Worm (Caenorhabditis elegans) whole organism, late embryonic: ENCODE measurements around the gene D1005.4.

ENCODE experiments used
- C08G9.2 ChIP-seq: sonication (generic microtip); optimal IDR thresholded peaks from 2 replicates; lab custom pipeline; 2016; ENCODE audit warnings: mild to moderate bottlenecking, missing genetic modification characterization, moderate library complexity, missing compliant biosample characterization
- C38D4.7 ChIP-seq: fragments of 200-800 bp; sonication (Bioruptor generic); optimal IDR thresholded peaks from 2 replicates; lab custom pipeline; 2018; ENCODE audit warnings: mild to moderate bottlenecking, missing genetic modification characterization, moderate library complexity, missing compliant biosample characterization
- ama-1 ChIP-seq: fragments of 150-350 bp; optimal IDR thresholded peaks from 2 replicates; lab custom pipeline; 2014
- ceh-18 ChIP-seq: sonication (generic microtip); optimal IDR thresholded peaks from 2 replicates; lab custom pipeline; 2016; ENCODE audit warnings: missing genetic modification characterization, missing compliant biosample characterization
- ceh-2 ChIP-seq: sonication (generic microtip); optimal IDR thresholded peaks from 2 replicates; lab custom pipeline; 2016; ENCODE audit warnings: missing genotype, missing genetic modification characterization, missing compliant biosample characterization
- ceh-9 ChIP-seq: sonication (generic microtip); optimal IDR thresholded peaks from 2 replicates; lab custom pipeline; 2016; ENCODE audit warnings: mild to moderate bottlenecking, missing genetic modification characterization, inconsistent platforms, missing compliant biosample characterization
- dmd-4 ChIP-seq: sonication (generic microtip); optimal IDR thresholded peaks from 2 replicates; lab custom pipeline; 2016; ENCODE audit warnings: borderline replicate concordance, missing genetic modification characterization, missing compliant biosample characterization
- elt-2 ChIP-seq: sonication (generic microtip); optimal IDR thresholded peaks from 2 replicates; lab custom pipeline; 2016; ENCODE audit warnings: missing genetic modification reagents, missing genetic modification characterization, missing compliant biosample characterization
- fkh-10 ChIP-seq: fragments of 150-350 bp; optimal IDR thresholded peaks from 2 replicates; lab custom pipeline; 2014; ENCODE audit warnings: missing biosample characterization, missing genetic modification reagents, missing genetic modification characterization
- hlh-30 ChIP-seq: sonication (generic microtip); optimal IDR thresholded peaks from 2 replicates; lab custom pipeline; 2017; ENCODE audit warnings: antibody characterized with exemption, missing genetic modification characterization, missing compliant biosample characterization; ENCODE audit not compliant: insufficient read depth
- pha-4 ChIP-seq: fragments of 150-350 bp; optimal IDR thresholded peaks from 2 replicates; lab custom pipeline; 2018; ENCODE audit warnings: missing biosample characterization, missing genetic modification reagents, missing genetic modification characterization
- rnt-1 ChIP-seq: sonication (generic microtip); optimal IDR thresholded peaks from 2 replicates; lab custom pipeline; 2016; ENCODE audit warnings: missing genetic modification characterization, missing compliant biosample characterization
- unc-3 ChIP-seq, 2 experiments: fragments of 200-800 bp in 1 of 2; sonication (Bioruptor generic) in 1 of 2; sonication (generic microtip) in 1 of 2; conservative IDR thresholded peaks in 1 of 2; optimal IDR thresholded peaks in 1 of 2; 2 replicates each; pipeline versions ENCODE4 v1.3.6 to Lab custom; 2016 to 2022; ENCODE audit warnings: missing compliant biosample characterization in 2 of 2, missing genetic modification characterization in 2 of 2, missing genetic modification reagents in 1 of 2
- ztf-16 ChIP-seq: sonication (generic microtip); optimal IDR thresholded peaks from 2 replicates; lab custom pipeline; 2017; ENCODE audit warnings: missing genetic modification characterization, missing compliant biosample characterization

- TF ChIP-seq ceh-2, result no peak
- TF ChIP-seq ama-1 (lab: Kevin White, UChicago), result no peak
- TF ChIP-seq fkh-10 (GFP tag; lab: Kevin White, UChicago), result no peak
- no peak for TF ChIP-seq ceh-18
- TF ChIP-seq ztf-16 (tag; lab: Kevin White, UChicago), result no peak
- TF ChIP-seq ceh-9, result no peak
- TF ChIP-seq unc-3 (GFP tag; conservative IDR thresholded peaks at IDR 0.05; lab: Robert Waterston, UW), result no peak
- no peak for TF ChIP-seq unc-3 (tag; optimal IDR thresholded peaks at IDR 0.05; lab: Kevin White, UChicago)
- TF ChIP-seq elt-2, result no peak
- TF ChIP-seq C08G9.2 (tag; lab: Kevin White, UChicago), result no peak
- TF ChIP-seq hlh-30, result no peak
- no peak for TF ChIP-seq dmd-4
- TF ChIP-seq pha-4 (tag; lab: Kevin White, UChicago), result no peak
- TF ChIP-seq C38D4.7 (GFP tag; lab: Kevin White, UChicago), result no peak
- TF ChIP-seq rnt-1 (tag; lab: Kevin White, UChicago), result no peak
These were observed 6.6 kb upstream of the D1005.4 start for ce11 chrX:1492174-1492573.
